Fruit fly (Drosophila melanogaster): ENCODE data around the gene CG13305.

The CG13305 gene

DNA sequence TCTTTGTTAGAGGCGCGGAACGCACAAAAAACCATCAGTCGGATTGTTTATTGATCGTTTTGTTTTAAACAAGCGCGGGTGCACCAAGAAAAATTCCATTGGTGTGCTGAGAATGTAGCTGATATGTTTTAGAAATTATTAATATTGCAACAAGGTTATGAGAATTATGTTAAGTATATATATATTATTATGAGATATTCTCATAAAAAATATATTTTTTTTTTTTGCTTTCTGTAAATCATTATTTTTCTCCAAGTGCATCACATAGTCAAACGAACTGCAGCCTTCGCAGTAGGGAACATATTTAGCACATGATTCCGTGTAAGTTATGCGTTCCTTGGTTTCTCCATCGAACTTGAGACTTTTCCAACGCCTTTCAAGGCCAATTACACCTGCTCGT, 17.7 kb downstream of the CG13305 start (continued):
- TF ChIP-seq sim (GFP tag; IDR thresholded peaks at IDR 0.05) (no peak), ssp (GFP tag; IDR thresholded peaks at IDR 0.05) (peak; percentile 71), her (GFP tag; optimal IDR thresholded peaks at IDR 0.05) (no peak), mirr (GFP tag; optimal IDR thresholded peaks at IDR 0.05) (no peak), CG1233 (GFP tag; optimal IDR thresholded peaks at IDR 0.05) (peak; percentile 63), CG5953 (GFP tag; IDR thresholded peaks at IDR 0.05) (peak; percentile 30; the same call in 1 of the 2 replicates), hb (GFP tag; IDR thresholded peaks at IDR 0.05; ENCODE audit: partially characterized antibody) (no peak), CG3726 (GFP tag; IDR thresholded peaks at IDR 0.05) (no peak), CG14050 (GFP tag; IDR thresholded peaks at IDR 0.05) (peak; percentile 33; the same call in 1 of the 3 replicates), Lhr (GFP tag; optimal IDR thresholded peaks at IDR 0.05) (no peak), NC2α (GFP tag; optimal IDR thresholded peaks at IDR 0.05) (no peak), slp2 (GFP tag; optimal IDR thresholded peaks at IDR 0.05) (no peak), crp (GFP tag; optimal IDR thresholded peaks at IDR 0.05) (no peak), CG16813 (GFP tag; IDR thresholded peaks at IDR 0.05; ENCODE audit: partially characterized antibody) (no peak), Rx (GFP tag; IDR thresholded peaks at IDR 0.05) (peak; percentile 47; the same call in 1 of the 2 replicates), peb (GFP tag; IDR thresholded peaks at IDR 0.05) (peak; percentile 47; the same call in 1 of the 2 replicates), dm (GFP tag; optimal IDR thresholded peaks at IDR 0.05) (no peak), Atf-2 (GFP tag; optimal IDR thresholded peaks at IDR 0.05) (no peak), CG18011 (GFP tag; optimal IDR thresholded peaks at IDR 0.05) (no peak), wor (GFP tag; IDR thresholded peaks at IDR 0.05) (peak; percentile 31; the same call in 1 of the 2 replicates), pb (GFP tag; optimal IDR thresholded peaks at IDR 0.05) (no peak), Optix (GFP tag; IDR thresholded peaks at IDR 0.05) (no peak), Atf3 (GFP tag; optimal IDR thresholded peaks at IDR 0.05) (no peak), Nf-YB (GFP tag; optimal IDR thresholded peaks at IDR 0.05) (no peak), CrebB (tag; optimal IDR thresholded peaks at IDR 0.05) (no peak), tna (GFP tag; IDR thresholded peaks at IDR 0.05; ENCODE audit: partially characterized antibody) (no peak), CG12104 (GFP tag; optimal IDR thresholded peaks at IDR 0.05) (peak; percentile 34), sob (GFP tag; IDR thresholded peaks at IDR 0.05) (peak; percentile 73), Sin3A (optimal IDR thresholded peaks at IDR 0.05) (no peak), ERR (GFP tag; optimal IDR thresholded peaks at IDR 0.05) (no peak), dan (GFP tag; IDR thresholded peaks at IDR 0.05) (no peak), CG12236 (GFP tag; optimal IDR thresholded peaks at IDR 0.05) (no peak), CG11560 (tag; IDR thresholded peaks at IDR 0.05) (peak; percentile 48; the same call in 1 of the 3 replicates), HLH3B (GFP tag; IDR thresholded peaks at IDR 0.05) (peak; percentile 85), danr (GFP tag; IDR thresholded peaks at IDR 0.05) (peak; percentile 21; the same call in 1 of the 2 replicates), CG15011 (GFP tag; optimal IDR thresholded peaks at IDR 0.05) (no peak), ro (GFP tag; IDR thresholded peaks at IDR 0.05) (peak; percentile 37; the same call in 1 of the 2 replicates), ash1 (GFP tag; optimal IDR thresholded peaks at IDR 0.05) (no peak), D19A (tag; optimal IDR thresholded peaks at IDR 0.05) (peak; percentile 61), CG2199 (GFP tag; IDR thresholded peaks at IDR 0.05) (no peak), Sox100B (GFP tag; optimal IDR thresholded peaks at IDR 0.05) (peak; percentile 71), jing (GFP tag; optimal IDR thresholded peaks at IDR 0.05) (no peak), Eip74EF (GFP tag; optimal IDR thresholded peaks at IDR 0.05) (peak in 1 of 2 experiments; percentile 63), ham (GFP tag; IDR thresholded peaks at IDR 0.05) (no peak), CG33213 (GFP tag; optimal IDR thresholded peaks at IDR 0.05) (no peak), CG14441 (GFP tag; IDR thresholded peaks at IDR 0.05) (peak; percentile 77), CG10366 (GFP tag; IDR thresholded peaks at IDR 0.05) (peak; percentile 41), Fer1 (GFP tag; optimal IDR thresholded peaks at IDR 0.05) (peak; percentile 64), CG34422 (GFP tag; IDR thresholded peaks at IDR 0.05) (peak; percentile 82), CG6854 (GFP tag; optimal IDR thresholded peaks at IDR 0.05) (no peak), CG10654 (GFP tag; optimal IDR thresholded peaks at IDR 0.05) (peak; percentile 40), E2f1 (GFP tag; IDR thresholded peaks at IDR 0.05) (peak; percentile 78)
